Fruit fly (Drosophila melanogaster) whole organism, prepupa: ENCODE data around the gene C1GalTA.

Source experiments
- Blimp-1 ChIP-seq: fragments of 200-800 bp; sonication (Bioruptor generic); optimal IDR thresholded peaks from 3 replicates; lab custom pipeline; 2017; ENCODE audit warnings: missing biosample characterization, missing genetic modification characterization, mild to moderate bottlenecking, moderate library complexity, missing genetic modification reagents
- CG11294 ChIP-seq: fragments of 200-800 bp; sonication (Bioruptor generic); IDR thresholded peaks from 2 replicates; pipeline ENCODE4 v1.3.6; 2022; ENCODE audit warnings: missing biosample characterization, missing genetic modification characterization
- CG11762 ChIP-seq: fragments of 200-800 bp; sonication (Bioruptor generic); optimal IDR thresholded peaks from 3 replicates; lab custom pipeline; 2016; ENCODE audit warnings: missing biosample characterization, missing genetic modification characterization; ENCODE audit not compliant: insufficient read depth
- CG16779 ChIP-seq: fragments of 200-800 bp; sonication (Bioruptor generic); optimal IDR thresholded peaks from 3 replicates; lab custom pipeline; 2017; ENCODE audit warnings: missing biosample characterization, mild to moderate bottlenecking, missing genetic modification characterization
- CG3919 ChIP-seq: fragments of 200-800 bp; sonication (Bioruptor generic); optimal IDR thresholded peaks from 3 replicates; lab custom pipeline; 2016; ENCODE audit warnings: missing biosample characterization, missing genetic modification characterization
- CG6163 ChIP-seq: fragments of 200-800 bp; sonication (Bioruptor generic); IDR thresholded peaks from 3 replicates; pipeline ENCODE4 v1.3.6; 2022; ENCODE audit warnings: missing biosample characterization, missing genetic modification characterization
- CG8119 ChIP-seq: fragments of 200-800 bp; sonication (Bioruptor generic); IDR thresholded peaks from 3 replicates; pipeline ENCODE4 v1.3.6; 2022; ENCODE audit warnings: missing biosample characterization, missing genetic modification characterization
- Eip93F ChIP-seq: fragments of 200-800 bp; sonication (Bioruptor generic); optimal IDR thresholded peaks from 2 replicates; lab custom pipeline; 2016; ENCODE audit warnings: missing biosample characterization, mild to moderate bottlenecking, missing genetic modification characterization
- Sox102F ChIP-seq: fragments of 200-800 bp; sonication (Bioruptor generic); optimal IDR thresholded peaks from 2 replicates; lab custom pipeline; 2016; ENCODE audit warnings: missing biosample characterization, mild to moderate bottlenecking, missing genetic modification characterization
- Sox14 ChIP-seq: fragments of 200-800 bp; sonication (Bioruptor generic); optimal IDR thresholded peaks from 3 replicates; lab custom pipeline; 2016; ENCODE audit warnings: missing biosample characterization, missing genetic modification characterization
- fd85E ChIP-seq: fragments of 200-800 bp; sonication (Bioruptor generic); optimal IDR thresholded peaks from 3 replicates; lab custom pipeline; 2016; ENCODE audit warnings: missing biosample characterization, missing genetic modification characterization
- pdm3 ChIP-seq: fragments of 200-800 bp; sonication (Bioruptor generic); optimal IDR thresholded peaks from 3 replicates; lab custom pipeline; 2016; ENCODE audit warnings: missing biosample characterization, missing genetic modification characterization

DNA sequence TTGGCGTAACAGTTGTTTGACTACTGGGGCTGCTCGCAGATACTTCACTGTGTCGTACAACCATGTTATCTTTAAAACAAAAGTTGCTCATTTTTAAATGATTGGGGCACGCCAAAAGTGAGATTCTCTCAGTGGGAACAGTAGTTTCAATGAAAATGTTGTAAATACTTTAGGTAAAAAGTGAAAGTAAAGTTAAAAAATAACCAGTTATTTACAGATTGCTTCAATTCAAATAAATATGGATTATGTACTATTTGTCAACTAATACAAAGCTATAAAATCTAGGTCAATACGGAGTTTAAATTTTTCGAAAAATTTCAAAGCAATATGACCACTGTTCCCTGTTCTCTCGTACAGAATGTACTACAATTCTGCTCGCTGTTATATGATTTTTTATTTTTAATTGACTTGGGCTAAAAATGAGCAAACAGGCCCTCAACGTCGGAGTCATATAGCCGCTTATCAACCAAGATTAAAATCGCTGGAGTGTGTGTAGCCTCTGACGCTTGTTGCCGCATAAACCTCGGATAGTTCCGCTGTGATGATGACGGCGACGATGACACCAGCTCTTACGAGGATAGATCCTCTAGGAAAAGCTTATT is 9.2 kb downstream of the C1GalTA start, which contains the start of gene Argl:
- no peak for TF ChIP-seq Eip93F
- peak; percentile 3 for TF ChIP-seq pdm3
- TF ChIP-seq CG11762 (GFP tag; lab: Kevin White, UChicago), result no peak
- peak; percentile 12 for TF ChIP-seq CG16779 (tag; lab: Kevin White, UChicago)
- no peak for TF ChIP-seq Sox14 (GFP tag; lab: Kevin White, UChicago)
- no peak for TF ChIP-seq CG11294 (GFP tag; lab: Robert Waterston, UW)
- no peak for TF ChIP-seq Blimp-1 (GFP tag; lab: Kevin White, UChicago)
- TF ChIP-seq CG6163, result no peak
- TF ChIP-seq Sox102F (GFP tag; lab: Kevin White, UChicago), result no peak
- no peak for TF ChIP-seq CG8119 (GFP tag; lab: Robert Waterston, UW)
- no peak for TF ChIP-seq fd85E (GFP tag; lab: Kevin White, UChicago)
- TF ChIP-seq CG3919, result no peak
